Worm (Caenorhabditis elegans) whole organism, midembryonic: Measurements from ENCODE around the gene F31F4.11.

Experiments
- T22C8.4 ChIP-seq: fragments of 200-800 bp; sonication (Bioruptor generic); IDR thresholded peaks from 2 replicates; pipeline ENCODE4 v1.3.6; 2022; ENCODE audit warnings: missing genetic modification characterization, missing compliant biosample characterization
- cog-1 ChIP-seq: sonication (generic microtip); optimal IDR thresholded peaks from 2 replicates; lab custom pipeline; 2016; ENCODE audit warnings: missing genetic modification characterization, missing compliant biosample characterization
- flt-1 ChIP-seq: fragments of 200-800 bp; sonication (Bioruptor generic); IDR thresholded peaks from 2 replicates; pipeline ENCODE4 v1.3.6; 2022; ENCODE audit warnings: missing genetic modification characterization, missing compliant biosample characterization
- tab-1 ChIP-seq: fragments of 200-800 bp; sonication (Bioruptor generic); IDR thresholded peaks from 2 replicates; pipeline ENCODE4 v1.3.6; 2022; ENCODE audit warnings: missing genetic modification characterization, missing compliant biosample characterization
- ztf-29 ChIP-seq: fragments of 200-800 bp; sonication (Bioruptor generic); IDR thresholded peaks from 2 replicates; pipeline ENCODE4 v1.3.6; 2022; ENCODE audit warnings: missing genetic modification reagents, missing genetic modification characterization, missing compliant biosample characterization

DNA sequence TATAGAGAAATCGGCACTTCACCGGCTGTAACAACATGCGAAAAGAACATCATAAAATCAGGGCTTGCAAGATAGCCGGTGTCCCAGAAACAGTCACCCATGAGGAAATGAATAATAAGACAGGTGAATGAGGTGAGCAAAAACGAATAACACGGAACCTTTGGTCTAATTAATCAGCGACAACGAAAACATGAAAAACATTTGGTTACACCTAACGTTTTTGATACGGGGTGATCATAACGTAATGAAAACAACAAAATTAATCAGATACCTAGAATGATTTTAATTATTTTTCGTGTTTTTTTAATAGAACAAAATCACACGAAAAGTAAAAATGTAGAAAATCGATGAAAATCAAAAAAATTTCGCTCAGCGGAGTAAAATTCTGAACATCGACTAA, 8.4 kb downstream of the F31F4.11 start, which contains the start of gene srh-245:
- TF ChIP-seq ztf-29 (GFP tag; lab: Robert Waterston, UW) (no peak), tab-1 (GFP tag; lab: Robert Waterston, UW) (no peak), T22C8.4 (GFP tag; lab: Robert Waterston, UW) (no peak), cog-1 (no peak), flt-1 (GFP tag; lab: Robert Waterston, UW) (no peak)
